Fruit fly (Drosophila melanogaster) whole organism, embryonic: Measurements from ENCODE around the gene dnc.

Experiments used
- CG10209 ChIP-seq: fragments of 200-800 bp; sonication (Bioruptor generic); optimal IDR thresholded peaks from 3 replicates; lab custom pipeline; 2017; ENCODE audit warnings: missing biosample characterization, mild to moderate bottlenecking, missing genetic modification characterization, missing genetic modification reagents
- CG11085 ChIP-seq: fragments of 200-800 bp; sonication (Bioruptor generic); IDR thresholded peaks from 2 replicates; pipeline ENCODE4 v1.3.6; 2022; ENCODE audit warnings: missing biosample characterization, missing genetic modification characterization
- CG11093 ChIP-seq: fragments of 200-800 bp; sonication (Bioruptor generic); IDR thresholded peaks from 3 replicates; pipeline ENCODE4 v1.3.6; 2022; ENCODE audit warnings: missing biosample characterization, missing genetic modification characterization
- CG1602 ChIP-seq: fragments of 200-800 bp; sonication (Bioruptor generic); optimal IDR thresholded peaks from 3 replicates; lab custom pipeline; 2016; ENCODE audit warnings: missing biosample characterization, missing genetic modification characterization
- CG17359 ChIP-seq: fragments of 200-800 bp; sonication (Bioruptor generic); optimal IDR thresholded peaks from 3 replicates; lab custom pipeline; 2018; ENCODE audit warnings: missing biosample characterization, mild to moderate bottlenecking, missing genetic modification characterization, moderate library complexity
- CG1832 ChIP-seq: fragments of 200-800 bp; sonication (Bioruptor generic); optimal IDR thresholded peaks from 2 replicates; lab custom pipeline; 2017; ENCODE audit warnings: missing biosample characterization, mild to moderate bottlenecking, missing genetic modification characterization, inconsistent platforms
- CG18476 ChIP-seq: fragments of 200-800 bp; sonication (Bioruptor generic); optimal IDR thresholded peaks from 2 replicates; lab custom pipeline; 2016; ENCODE audit warnings: missing biosample characterization, mild to moderate bottlenecking, missing genetic modification characterization
- CG2199 ChIP-seq: fragments of 200-800 bp; sonication (Bioruptor generic); IDR thresholded peaks from 3 replicates; pipeline ENCODE4 v1.3.6; 2022; ENCODE audit warnings: missing biosample characterization, missing genetic modification characterization
- CG2678 ChIP-seq: fragments of 200-800 bp; sonication (Bioruptor generic); optimal IDR thresholded peaks from 3 replicates; lab custom pipeline; 2019; ENCODE audit warnings: missing biosample characterization, mild to moderate bottlenecking, missing genetic modification characterization, moderate library complexity
- CG32532 ChIP-seq: fragments of 200-800 bp; sonication (Bioruptor generic); IDR thresholded peaks from 2 replicates; pipeline ENCODE4 v1.3.6; 2022; ENCODE audit warnings: missing biosample characterization, missing genetic modification characterization
- CG4282 ChIP-seq: fragments of 200-800 bp; sonication (Bioruptor generic); optimal IDR thresholded peaks from 2 replicates; lab custom pipeline; 2016; ENCODE audit warnings: missing biosample characterization, missing genetic modification characterization
- CG5180 ChIP-seq: fragments of 200-800 bp; sonication (Bioruptor generic); optimal IDR thresholded peaks from 3 replicates; lab custom pipeline; 2017; ENCODE audit warnings: missing biosample characterization, missing genetic modification characterization, mild to moderate bottlenecking, moderate library complexity, missing genetic modification reagents
- CG7372 ChIP-seq: fragments of 200-800 bp; sonication (Bioruptor generic); IDR thresholded peaks from 2 replicates; pipeline ENCODE4 v1.3.6; 2022; ENCODE audit warnings: missing biosample characterization, missing genetic modification characterization
- CG7556 ChIP-seq: fragments of 200-800 bp; sonication (Bioruptor generic); optimal IDR thresholded peaks from 2 replicates; lab custom pipeline; 2017; ENCODE audit warnings: missing biosample characterization, mild to moderate bottlenecking, missing genetic modification characterization
- CG9215 ChIP-seq: fragments of 200-800 bp; sonication (Bioruptor generic); IDR thresholded peaks from 2 replicates; pipeline ENCODE4 v1.3.6; 2022; ENCODE audit warnings: missing biosample characterization, missing genetic modification characterization
- Camta ChIP-seq: fragments of 200-800 bp; sonication (Bioruptor generic); optimal IDR thresholded peaks from 2 replicates; lab custom pipeline; 2016; ENCODE audit warnings: missing biosample characterization, missing genetic modification characterization
- Deaf1 ChIP-seq: fragments of 200-800 bp; optimal IDR thresholded peaks from 3 replicates; lab custom pipeline; 2019; ENCODE audit warnings: missing biosample characterization, mild to moderate bottlenecking, missing genetic modification characterization, moderate library complexity
- HLH54F ChIP-seq: fragments of 200-800 bp; sonication (Bioruptor generic); optimal IDR thresholded peaks from 3 replicates; lab custom pipeline; 2016; ENCODE audit warnings: missing biosample characterization, missing genetic modification characterization
- Hand ChIP-seq: fragments of 200-800 bp; sonication (Bioruptor generic); optimal IDR thresholded peaks from 2 replicates; lab custom pipeline; 2017; ENCODE audit warnings: mild to moderate bottlenecking, missing biosample characterization, missing genetic modification reagents, missing genetic modification characterization
- HmgZ ChIP-seq: fragments of 200-800 bp; sonication (Bioruptor generic); optimal IDR thresholded peaks from 2 replicates; lab custom pipeline; 2018; ENCODE audit warnings: missing biosample characterization, mild to moderate bottlenecking, missing genetic modification characterization
- Hr78 ChIP-seq, 2 experiments: fragments of 200-800 bp in 1 of 2; fragments of >200 bp in 1 of 2; sonication (Bioruptor generic) in 1 of 2; optimal IDR thresholded peaks; 2 replicates each; lab custom pipeline; 2017 to 2019; ENCODE audit warnings: missing biosample characterization in 2 of 2, missing genetic modification characterization in 2 of 2, mild to moderate bottlenecking in 1 of 2, moderate library complexity in 1 of 2
- Kr ChIP-seq: fragments of 200-800 bp; sonication (Bioruptor generic); optimal IDR thresholded peaks from 2 replicates; lab custom pipeline; 2017; ENCODE audit warnings: missing biosample characterization, mild to moderate bottlenecking, missing genetic modification characterization
- NK7.1 ChIP-seq: fragments of 200-800 bp; sonication (Bioruptor generic); optimal IDR thresholded peaks from 3 replicates; lab custom pipeline; 2016; ENCODE audit warnings: missing biosample characterization, missing genetic modification characterization
- Rx ChIP-seq: fragments of 200-800 bp; sonication (Bioruptor generic); IDR thresholded peaks from 2 replicates; pipeline ENCODE4 v1.3.6; 2022; ENCODE audit warnings: missing biosample characterization, missing genetic modification characterization
- Scr ChIP-seq: fragments of 200-800 bp; sonication (Bioruptor generic); IDR thresholded peaks from 2 replicates; pipeline ENCODE4 v1.3.6; 2022; ENCODE audit warnings: missing biosample characterization, missing genetic modification characterization; ENCODE audit not compliant: partially characterized antibody
- Ssrp ChIP-seq: fragments of 200-800 bp; sonication (Bioruptor generic); optimal IDR thresholded peaks from 2 replicates; lab custom pipeline; 2018; ENCODE audit warnings: missing biosample characterization, mild to moderate bottlenecking, missing genetic modification characterization, moderate library complexity
- Tbp ChIP-seq: fragments of >200 bp; optimal IDR thresholded peaks from 2 replicates; lab custom pipeline; 2018; ENCODE audit warnings: missing biosample characterization, missing genetic modification characterization
- Trl ChIP-seq, 3 experiments: fragments of >200 bp in 2 of 3; fragments of 200-800 bp in 1 of 3; sonication (Bioruptor generic) in 1 of 3; optimal IDR thresholded peaks; 2 replicates in 1 of 3; 3 replicates in 2 of 3; lab custom pipeline; 2016 to 2017; ENCODE audit warnings: missing biosample characterization in 1 of 3, missing genetic modification characterization in 1 of 3
- YL-1 ChIP-seq: fragments of 200-800 bp; sonication (Bioruptor generic); optimal IDR thresholded peaks from 3 replicates; lab custom pipeline; 2017; ENCODE audit warnings: missing biosample characterization, mild to moderate bottlenecking, missing genetic modification characterization
- ac ChIP-seq: fragments of 200-800 bp; sonication (Bioruptor generic); optimal IDR thresholded peaks from 3 replicates; lab custom pipeline; 2017; ENCODE audit warnings: missing biosample characterization, mild to moderate bottlenecking, missing genetic modification characterization
- amos ChIP-seq: fragments of 200-800 bp; sonication (Bioruptor generic); IDR thresholded peaks from 2 replicates; pipeline ENCODE4 v1.3.6; 2022; ENCODE audit warnings: missing biosample characterization, missing genetic modification characterization; ENCODE audit not compliant: partially characterized antibody
- br ChIP-seq: fragments of >200 bp; optimal IDR thresholded peaks from 2 replicates; lab custom pipeline; 2017
- bsh ChIP-seq, 2 experiments: fragments of 200-800 bp; sonication (Bioruptor generic); optimal IDR thresholded peaks; 2 replicates each; lab custom pipeline; 2017 to 2018; ENCODE audit warnings: mild to moderate bottlenecking in 2 of 2, missing biosample characterization in 2 of 2, missing genetic modification characterization in 2 of 2, moderate library complexity in 1 of 2
- cad ChIP-seq: fragments of >200 bp; optimal IDR thresholded peaks from 2 replicates; lab custom pipeline; 2017; ENCODE audit warnings: missing biosample characterization, missing genetic modification characterization
- danr ChIP-seq: fragments of 200-800 bp; sonication (Bioruptor generic); IDR thresholded peaks from 2 replicates; pipeline ENCODE4 v1.3.6; 2022; ENCODE audit warnings: missing biosample characterization, missing genetic modification characterization
- gt ChIP-seq: fragments of 200-800 bp; sonication (Bioruptor generic); IDR thresholded peaks from 2 replicates; pipeline ENCODE4 v1.3.6; 2022; ENCODE audit warnings: missing biosample characterization, missing genetic modification characterization
- jing ChIP-seq: fragments of 200-800 bp; sonication (Bioruptor generic); optimal IDR thresholded peaks from 2 replicates; lab custom pipeline; 2018; ENCODE audit warnings: missing biosample characterization, mild to moderate bottlenecking, missing genetic modification characterization
- kni ChIP-seq: fragments of 200-800 bp; sonication (Bioruptor generic); optimal IDR thresholded peaks from 3 replicates; lab custom pipeline; 2017; ENCODE audit warnings: mild to moderate bottlenecking, missing biosample characterization, missing genetic modification reagents, missing genetic modification characterization
- mirr ChIP-seq: fragments of 200-800 bp; sonication (Bioruptor generic); optimal IDR thresholded peaks from 3 replicates; lab custom pipeline; 2018; ENCODE audit warnings: missing biosample characterization, mild to moderate bottlenecking, missing genetic modification characterization
- otp ChIP-seq: fragments of 200-800 bp; sonication (Bioruptor generic); IDR thresholded peaks from 3 replicates; pipeline ENCODE4, ENCODE4 v1.3.6; 2022; ENCODE audit warnings: missing biosample characterization, missing genetic modification characterization
- pb ChIP-seq: fragments of 200-800 bp; sonication (Bioruptor generic); optimal IDR thresholded peaks from 3 replicates; lab custom pipeline; 2016; ENCODE audit warnings: missing biosample characterization, missing genetic modification characterization
- prd ChIP-seq, 3 experiments: fragments of >200 bp in 2 of 3; fragments of 200-800 bp in 1 of 3; sonication (Bioruptor generic) in 1 of 3; optimal IDR thresholded peaks in 2 of 3; IDR thresholded peaks in 1 of 3; 2 replicates in 2 of 3; 3 replicates in 1 of 3; pipeline versions ENCODE4 v1.3.6 to Lab custom; 2017 to 2022; ENCODE audit warnings: missing biosample characterization in 1 of 3, missing genetic modification characterization in 1 of 3
- pros ChIP-seq: fragments of 200-800 bp; sonication (Bioruptor generic); optimal IDR thresholded peaks from 3 replicates; lab custom pipeline; 2019; ENCODE audit warnings: missing biosample characterization, mild to moderate bottlenecking, missing genetic modification characterization, moderate library complexity
- salm ChIP-seq: fragments of 200-800 bp; sonication (Bioruptor generic); optimal IDR thresholded peaks from 2 replicates; lab custom pipeline; 2018; ENCODE audit warnings: missing biosample characterization, mild to moderate bottlenecking, missing genetic modification characterization
- tin ChIP-seq: fragments of 200-800 bp; sonication (Bioruptor generic); optimal IDR thresholded peaks from 3 replicates; lab custom pipeline; 2016; ENCODE audit warnings: missing biosample characterization, missing genetic modification characterization
- twi ChIP-seq: fragments of 200-800 bp; optimal IDR thresholded peaks from 2 replicates; lab custom pipeline; 2019; ENCODE audit warnings: missing biosample characterization, mild to moderate bottlenecking, missing genetic modification characterization, moderate library complexity
- zfh1 ChIP-seq: fragments of 200-800 bp; sonication (Bioruptor generic); IDR thresholded peaks from 3 replicates; pipeline ENCODE4 v1.3.6; 2022; ENCODE audit warnings: missing biosample characterization, missing genetic modification characterization

The dnc gene

dm6 chrX:3140809-3141208 lies 35.4 kb upstream of the dnc start:
- no peak for TF ChIP-seq tin (GFP tag; lab: Kevin White, UChicago)
- TF ChIP-seq CG1602 (GFP tag; lab: Kevin White, UChicago): no peak
- TF ChIP-seq pros: peak; percentile 53
- 0 out of 3 replicates have a peak, but pooled peaks have one; percentile 20 for TF ChIP-seq CG2199 (GFP tag; lab: Robert Waterston, UW)

dm6 chrX:3142090-3142489 lies 34.1 kb upstream of the dnc start:
- TF ChIP-seq NK7.1 (GFP tag; lab: Kevin White, UChicago) (no peak), Trl (optimal IDR thresholded peaks at IDR 0.05; lab: Kevin White, UChicago) (peak; percentile 3 to 66), Trl (GFP tag; optimal IDR thresholded peaks at IDR 0.05; lab: Kevin White, UChicago) (no peak), CG5180 (no peak), salm (tag; lab: Kevin White, UChicago) (no peak), Scr (GFP tag; lab: Robert Waterston, UW) (no peak), CG2678 (no peak), prd (optimal IDR thresholded peaks at IDR 0.05; lab: Kevin White, UChicago) (no peak), prd (GFP tag; IDR thresholded peaks at IDR 0.05; lab: Robert Waterston, UW) (no peak), CG1832 (GFP tag; lab: Kevin White, UChicago) (peak; percentile 60), CG7556 (GFP tag; lab: Kevin White, UChicago) (no peak), Hr78 (GFP tag; optimal IDR thresholded peaks at IDR 0.05; lab: Kevin White, UChicago) (peak in 1 of 2 experiments; percentile 80), CG17359 (tag; lab: Kevin White, UChicago) (no peak), zfh1 (GFP tag; lab: Robert Waterston, UW) (no peak), Kr (GFP tag; lab: Kevin White, UChicago) (peak; percentile 93), CG10209 (GFP tag; lab: Kevin White, UChicago) (no peak), pros (peak; percentile 90), CG7372 (GFP tag; lab: Robert Waterston, UW) (no peak), mirr (no peak), Rx (GFP tag; lab: Robert Waterston, UW) (no peak), HmgZ (tag; lab: Kevin White, UChicago) (no peak), ac (no peak), danr (GFP tag; lab: Robert Waterston, UW) (no peak), CG11085 (GFP tag; lab: Robert Waterston, UW) (no peak), twi (tag; lab: Kevin White, UChicago) (peak; percentile 84), Hand (GFP tag; lab: Kevin White, UChicago) (no peak), cad (no peak), gt (GFP tag; lab: Robert Waterston, UW) (no peak), kni (GFP tag; lab: Kevin White, UChicago) (peak; percentile 24), otp (GFP tag; lab: Robert Waterston, UW) (no peak), jing (GFP tag; lab: Kevin White, UChicago) (no peak)

DNA sequence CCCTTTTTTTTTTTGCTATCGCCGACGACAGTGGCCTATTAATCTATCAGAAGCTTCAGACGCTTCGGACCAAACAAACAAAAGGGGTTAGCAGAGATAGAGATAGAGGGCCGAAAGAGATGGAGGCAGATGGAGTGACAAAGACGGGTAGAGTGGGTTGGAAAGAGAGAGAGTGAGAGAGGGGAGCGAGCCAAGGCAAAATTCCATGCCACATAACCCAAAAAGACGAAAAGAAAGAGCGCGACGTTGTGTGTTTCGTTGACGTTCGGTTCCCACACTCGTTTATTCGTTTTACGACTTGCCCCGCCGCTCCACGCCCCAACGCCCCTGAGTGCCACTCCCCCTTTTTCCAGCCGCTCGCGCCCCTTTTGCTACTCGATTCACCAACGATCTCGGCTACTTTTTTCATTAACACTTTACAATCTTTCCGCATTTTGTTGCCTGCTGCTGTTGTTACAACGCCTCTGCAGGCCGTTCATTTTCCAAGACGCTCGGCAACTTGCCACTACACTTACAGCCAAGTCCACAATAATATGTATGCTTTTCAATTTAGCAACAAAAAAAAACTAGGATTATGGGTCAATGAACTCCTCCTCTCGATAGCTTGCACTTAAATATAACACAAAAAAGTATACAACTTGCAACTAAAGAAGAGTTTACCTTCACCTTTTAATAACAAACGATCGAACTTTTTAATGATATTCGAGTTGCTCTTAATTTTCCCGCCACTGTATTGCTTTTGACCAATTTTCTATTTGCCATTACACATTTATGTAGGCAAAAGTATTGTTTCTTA lies 32.8 kb upstream of the dnc start:
- TF ChIP-seq CG4282 (GFP tag; lab: Kevin White, UChicago): no peak
- TF ChIP-seq br (lab: Kevin White, UChicago): no peak
- TF ChIP-seq Ssrp (tag; lab: Kevin White, UChicago): no peak
- TF ChIP-seq bsh (GFP tag; optimal IDR thresholded peaks at IDR 0.05; lab: Kevin White, UChicago): peak in 1 of 2 experiments; percentile 1
- TF ChIP-seq Camta (GFP tag; lab: Kevin White, UChicago): no peak
- no peak for TF ChIP-seq Tbp (GFP tag; lab: Kevin White, UChicago)
- no peak for TF ChIP-seq CG11093
- TF ChIP-seq pb (GFP tag; lab: Kevin White, UChicago): no peak
- TF ChIP-seq CG18476: no peak
- no peak for TF ChIP-seq amos (GFP tag; lab: Robert Waterston, UW)
- no peak for TF ChIP-seq HLH54F (GFP tag; lab: Kevin White, UChicago)
- no peak for TF ChIP-seq YL-1
- TF ChIP-seq CG9215 (GFP tag; lab: Robert Waterston, UW): no peak
- peak; percentile 24 for TF ChIP-seq CG17359 (tag; lab: Kevin White, UChicago)
- TF ChIP-seq CG32532: no peak
- peak; percentile 70 for TF ChIP-seq Deaf1
